Worm (Caenorhabditis elegans): ENCODE results near the gene jmjd-1.1.

ce11 chrII:11844984-11845383 is 38.6 kb downstream of the jmjd-1.1 start:
- TF ChIP-seq lin-13 (GFP tag; optimal IDR thresholded peaks at IDR 0.05), result no peak
- no peak for TF ChIP-seq fkh-10 (GFP tag; optimal IDR thresholded peaks at IDR 0.05)
- no peak for TF ChIP-seq dsc-1 (tag; optimal IDR thresholded peaks at IDR 0.05)
- no peak for TF ChIP-seq nhr-76 (tag; optimal IDR thresholded peaks at IDR 0.05)
- no peak for TF ChIP-seq lir-3 (tag; optimal IDR thresholded peaks at IDR 0.05; ENCODE audit: poor library complexity)
- TF ChIP-seq nhr-77 (tag; optimal IDR thresholded peaks at IDR 0.05), result no peak
